Worm (Caenorhabditis elegans) whole organism, L4 larva: ENCODE results near the gene rpoa-49.

Experiments used
- Y105C5A.15 ChIP-seq: fragments of 200-800 bp; sonication (Bioruptor generic); IDR thresholded peaks from 2 replicates; pipeline ENCODE4 v1.3.6; 2022; ENCODE audit warnings: missing genetic modification characterization, missing compliant biosample characterization
- ZK546.5 ChIP-seq, 2 experiments: sonication (generic microtip); optimal IDR thresholded peaks; 2 replicates each; lab custom pipeline; 2017; ENCODE audit warnings: missing biosample characterization in 2 of 2, missing genetic modification characterization in 2 of 2
- aly-2 ChIP-seq: sonication (generic microtip); optimal IDR thresholded peaks from 2 replicates; lab custom pipeline; 2018; ENCODE audit warnings: missing biosample characterization, missing genetic modification characterization
- ama-1 ChIP-seq: fragments of 150-350 bp; optimal IDR thresholded peaks from 2 replicates; lab custom pipeline; 2014; ENCODE audit warnings: inconsistent platforms, mixed read lengths
- ceh-20 ChIP-seq: fragments of 200-800 bp; sonication (Bioruptor generic); IDR thresholded peaks from 2 replicates; pipeline ENCODE4 v1.3.6; 2022; ENCODE audit warnings: missing genetic modification reagents, missing genetic modification characterization, missing compliant biosample characterization
- ceh-28 ChIP-seq: fragments of 150-350 bp; optimal IDR thresholded peaks from 2 replicates; lab custom pipeline; 2014; ENCODE audit warnings: missing biosample characterization, missing genetic modification reagents, missing genetic modification characterization
- ceh-32 ChIP-seq: sonication (generic microtip); optimal IDR thresholded peaks from 2 replicates; lab custom pipeline; 2016; ENCODE audit warnings: mild to moderate bottlenecking, missing genetic modification characterization, missing compliant biosample characterization; ENCODE audit not compliant: poor library complexity
- cey-2 ChIP-seq: sonication (generic microtip); optimal IDR thresholded peaks from 3 replicates; lab custom pipeline; 2017; ENCODE audit warnings: missing genetic modification characterization, mild to moderate bottlenecking, missing compliant biosample characterization, antibody characterized with exemption, borderline replicate concordance; ENCODE audit not compliant: insufficient read depth
- daf-16 ChIP-seq, 3 experiments: sonication (generic microtip); optimal IDR thresholded peaks; 2 replicates each; lab custom pipeline; 2016 to 2017; ENCODE audit warnings: missing genetic modification characterization in 3 of 3, missing genetic modification reagents in 3 of 3, mild to moderate bottlenecking in 2 of 3, missing compliant biosample characterization in 2 of 3, missing biosample characterization in 1 of 3, moderate library complexity in 1 of 3
- daf-8 ChIP-seq: fragments of 200-800 bp; sonication (Bioruptor generic); IDR thresholded peaks from 2 replicates; pipeline ENCODE4 v1.3.6; 2022; ENCODE audit warnings: missing genetic modification characterization, missing compliant biosample characterization
- dmd-9 ChIP-seq: fragments of 200-800 bp; sonication (Bioruptor generic); IDR thresholded peaks from 2 replicates; pipeline ENCODE4 v1.3.6; 2022; ENCODE audit warnings: missing genetic modification reagents, missing genetic modification characterization, missing compliant biosample characterization
- egl-27 ChIP-seq: sonication (generic microtip); optimal IDR thresholded peaks from 3 replicates; lab custom pipeline; 2017; ENCODE audit warnings: missing biosample characterization, missing genetic modification reagents, missing genetic modification characterization
- egl-43 ChIP-seq: fragments of 200-800 bp; sonication (Bioruptor generic); IDR thresholded peaks from 2 replicates; pipeline ENCODE4 v1.3.6; 2022; ENCODE audit warnings: missing genetic modification reagents, missing genetic modification characterization, missing compliant biosample characterization
- fos-1 ChIP-seq: fragments of 150-350 bp; optimal IDR thresholded peaks from 2 replicates; lab custom pipeline; 2014; ENCODE audit warnings: missing biosample characterization, missing genetic modification characterization
- hlh-30 ChIP-seq: sonication (generic microtip); optimal IDR thresholded peaks from 2 replicates; lab custom pipeline; 2017; ENCODE audit warnings: antibody characterized with exemption, mild to moderate bottlenecking, missing genetic modification characterization, missing compliant biosample characterization; ENCODE audit not compliant: insufficient read depth
- hmg-1.1 ChIP-seq: fragments of 200-800 bp; sonication (Bioruptor generic); IDR thresholded peaks from 2 replicates; pipeline ENCODE4 v1.3.6; 2022; ENCODE audit warnings: missing genetic modification reagents, missing genetic modification characterization, missing compliant biosample characterization
- madf-5 ChIP-seq, 2 experiments: fragments of 200-800 bp; sonication (Bioruptor generic); IDR thresholded peaks; 2 replicates each; pipeline ENCODE4 v1.3.6; 2022; ENCODE audit warnings: missing compliant biosample characterization in 2 of 2, missing genetic modification characterization in 2 of 2
- mxl-2 ChIP-seq: fragments of 200-800 bp; sonication (Bioruptor generic); conservative IDR thresholded peaks from 2 replicates; pipeline ENCODE4 v1.3.6; 2022; ENCODE audit warnings: missing genetic modification reagents, missing genetic modification characterization, missing compliant biosample characterization
- nhr-11 ChIP-seq: fragments of 150-350 bp; optimal IDR thresholded peaks from 2 replicates; lab custom pipeline; 2014; ENCODE audit warnings: missing biosample characterization, missing genetic modification characterization
- nhr-48 ChIP-seq: sonication (generic microtip); optimal IDR thresholded peaks from 2 replicates; lab custom pipeline; 2016; ENCODE audit warnings: mild to moderate bottlenecking, missing genetic modification characterization, missing compliant biosample characterization
- nhr-6 ChIP-seq: fragments of 150-350 bp; optimal IDR thresholded peaks from 2 replicates; lab custom pipeline; 2014; ENCODE audit warnings: missing biosample characterization, missing genetic modification characterization
- pha-4 ChIP-seq, 2 experiments: fragments of 150-350 bp in 1 of 2; fragments of 200-800 bp in 1 of 2; sonication (Bioruptor generic) in 1 of 2; IDR thresholded peaks in 1 of 2; optimal IDR thresholded peaks in 1 of 2; 2 replicates each; pipeline versions ENCODE4 v1.3.6 to Lab custom; 2014 to 2022; ENCODE audit warnings: missing genetic modification characterization in 2 of 2, missing genetic modification reagents in 2 of 2, missing biosample characterization in 1 of 2, missing compliant biosample characterization in 1 of 2
- skn-1 ChIP-seq: fragments of 150-350 bp; optimal IDR thresholded peaks from 2 replicates; lab custom pipeline; 2014; ENCODE audit warnings: missing biosample characterization, missing genetic modification characterization
- unc-39 ChIP-seq: sonication (generic microtip); optimal IDR thresholded peaks from 2 replicates; lab custom pipeline; 2017; ENCODE audit warnings: missing biosample characterization, missing genetic modification characterization
- unc-62 ChIP-seq, 3 experiments: fragments of 150-350 bp in 1 of 3; sonication (generic microtip); optimal IDR thresholded peaks in 2 of 3; peaks in 1 of 3; 1 replicate in 1 of 3; 2 replicates in 2 of 3; lab custom pipeline; 2014 to 2017; ENCODE audit warnings: missing biosample characterization in 3 of 3, missing genetic modification characterization in 3 of 3, missing genetic modification reagents in 3 of 3, missing genotype in 1 of 3
- vab-7 ChIP-seq: fragments of 200-800 bp; sonication (Bioruptor generic); IDR thresholded peaks from 2 replicates; pipeline ENCODE4 v1.3.6; 2022; ENCODE audit warnings: missing genetic modification reagents, missing genetic modification characterization, missing compliant biosample characterization
- zag-1 ChIP-seq: fragments of 150-350 bp; optimal IDR thresholded peaks from 2 replicates; lab custom pipeline; 2014; ENCODE audit warnings: missing biosample characterization, missing genetic modification characterization
- zfp-3 ChIP-seq: fragments of 200-800 bp; sonication (Bioruptor generic); conservative IDR thresholded peaks from 2 replicates; pipeline ENCODE4 v1.3.6; 2022; ENCODE audit warnings: missing genetic modification reagents, missing genetic modification characterization, missing compliant biosample characterization
- zip-2 ChIP-seq: fragments of 150-350 bp; optimal IDR thresholded peaks from 2 replicates; lab custom pipeline; 2014; ENCODE audit warnings: missing biosample characterization, missing genetic modification characterization

rpoa-49 gene

ce11 chrII:44740-45139 is at the start of gene rpoa-49:
Gene rpoa-49, plus strand, starts transcription at chrII:45040.
- TF ChIP-seq nhr-6 (tag; lab: Kevin White, UChicago) (no peak), ama-1 (lab: Kevin White, UChicago) (peak; percentile 4)
- TF ChIP-seq, all 104 proteins: peak for 1

- TF ChIP-seq daf-8 (no peak), daf-16 (GFP tag; optimal IDR thresholded peaks at IDR 0.05; lab: Kevin White, UChicago) (no peak), daf-16 (tag; optimal IDR thresholded peaks at IDR 0.05; lab: Kevin White, UChicago) (peak; percentile 8)
- TF ChIP-seq, all 104 proteins: peak for 1
Measured at ce11 chrII:586-985, 44.3 kb upstream of the rpoa-49 start.

ce11 chrII:1334-1898 is 43.4 kb upstream of the rpoa-49 start, which contains the start of gene 2L52.1:
Gene 2L52.1, plus strand, starts transcription at chrII:1848.
- no peak for TF ChIP-seq vab-7 (GFP tag; lab: Robert Waterston, UW)
- TF ChIP-seq hmg-1.1: 0 out of 2 replicates have a peak, but pooled peaks have one; percentile 16
- TF ChIP-seq, all 104 proteins: peak for 1

- TF ChIP-seq Y105C5A.15 (no peak), egl-43 (no peak), vab-7 (GFP tag; lab: Robert Waterston, UW) (no peak), unc-62 (GFP tag; optimal IDR thresholded peaks at IDR 0.05 in 1 of 2; lab: Kevin White, UChicago) (peak in 1 of 2 experiments; percentile 80), unc-62 (tag; optimal IDR thresholded peaks at IDR 0.05; lab: Kevin White, UChicago) (no peak), madf-5 (GFP tag; IDR thresholded peaks at IDR 0.05; lab: Robert Waterston, UW) (no peak), fos-1 (tag; lab: Kevin White, UChicago) (no peak), ceh-20 (GFP tag; lab: Robert Waterston, UW) (no peak), ZK546.5 (tag; optimal IDR thresholded peaks at IDR 0.05; lab: Kevin White, UChicago) (no peak)
Measured at ce11 chrII:4793-5192, 40.0 kb upstream of the rpoa-49 start.

- TF ChIP-seq nhr-11 (tag; lab: Kevin White, UChicago) (peak; percentile 13), unc-62 (GFP tag; optimal IDR thresholded peaks at IDR 0.05 in 1 of 2; lab: Kevin White, UChicago) (peak in 1 of 2 experiments; percentile 18), unc-62 (tag; optimal IDR thresholded peaks at IDR 0.05; lab: Kevin White, UChicago) (no peak), egl-27 (no peak), nhr-6 (tag; lab: Kevin White, UChicago) (no peak)
Measured at ce11 chrII:6349-6748, 38.5 kb upstream of the rpoa-49 start, which contains the start of gene osta-1. Gene osta-1, plus strand, starts transcription at chrII:6657.

- TF ChIP-seq ceh-32 (tag; lab: Kevin White, UChicago) (no peak), unc-62 (GFP tag; optimal IDR thresholded peaks at IDR 0.05 in 1 of 2; lab: Kevin White, UChicago) (peak in 1 of 2 experiments; percentile 85), unc-62 (tag; optimal IDR thresholded peaks at IDR 0.05; lab: Kevin White, UChicago) (no peak), skn-1 (tag; lab: Kevin White, UChicago) (no peak), dmd-9 (no peak), cey-2 (tag; lab: Kevin White, UChicago) (no peak), mxl-2 (no peak), pha-4 (GFP tag; IDR thresholded peaks at IDR 0.05; lab: Robert Waterston, UW) (no peak), pha-4 (tag; optimal IDR thresholded peaks at IDR 0.05; lab: Kevin White, UChicago) (no peak), hlh-30 (no peak)
Measured at ce11 chrII:8212-8611, 36.6 kb upstream of the rpoa-49 start.

- no peak for TF ChIP-seq ZK546.5 (tag; optimal IDR thresholded peaks at IDR 0.05; lab: Kevin White, UChicago)
- TF ChIP-seq zag-1 (tag; lab: Kevin White, UChicago): no peak
- no peak for TF ChIP-seq unc-39
- TF ChIP-seq zip-2 (tag; lab: Kevin White, UChicago): no peak
- TF ChIP-seq zfp-3: no peak
- no peak for TF ChIP-seq aly-2
- TF ChIP-seq ceh-28 (tag; lab: Kevin White, UChicago): no peak
- no peak for TF ChIP-seq egl-43
- TF ChIP-seq nhr-48 (tag; lab: Kevin White, UChicago): no peak
Measured at ce11 chrII:11783-12182, 33.1 kb upstream of the rpoa-49 start, which contains the start of gene best-4. Gene best-4, minus strand, starts transcription at chrII:11883.
